Worm (Caenorhabditis elegans): ENCODE data around the gene Y56A3A.41.

Gene Y56A3A.41

DNA sequence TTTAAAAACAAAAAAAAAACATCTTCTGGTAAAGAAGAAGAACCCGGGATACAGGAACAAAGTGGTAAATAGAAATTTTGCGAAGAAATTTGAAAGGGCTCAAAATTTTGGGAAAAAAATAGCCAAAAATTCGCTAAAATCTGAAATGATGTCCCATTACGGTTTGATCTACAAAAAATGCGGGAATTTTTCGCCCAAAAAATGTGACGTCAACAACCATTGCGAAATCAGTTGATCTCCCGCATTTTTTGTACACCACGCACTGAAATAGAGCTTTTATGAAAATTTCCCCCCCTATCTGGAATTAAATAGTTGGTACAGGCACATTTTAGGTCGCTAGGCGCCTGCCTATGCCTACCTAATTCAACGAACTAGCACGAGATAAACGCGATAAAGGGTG, 43.2 kb downstream of the Y56A3A.41 start:
- TF ChIP-seq ces-1 (GFP tag; optimal IDR thresholded peaks at IDR 0.05) (no peak), pha-4 (tag; optimal IDR thresholded peaks at IDR 0.05) (no peak), bed-3 (GFP tag; optimal IDR thresholded peaks at IDR 0.05) (no peak), elt-3 (tag; optimal IDR thresholded peaks at IDR 0.05) (no peak)

DNA sequence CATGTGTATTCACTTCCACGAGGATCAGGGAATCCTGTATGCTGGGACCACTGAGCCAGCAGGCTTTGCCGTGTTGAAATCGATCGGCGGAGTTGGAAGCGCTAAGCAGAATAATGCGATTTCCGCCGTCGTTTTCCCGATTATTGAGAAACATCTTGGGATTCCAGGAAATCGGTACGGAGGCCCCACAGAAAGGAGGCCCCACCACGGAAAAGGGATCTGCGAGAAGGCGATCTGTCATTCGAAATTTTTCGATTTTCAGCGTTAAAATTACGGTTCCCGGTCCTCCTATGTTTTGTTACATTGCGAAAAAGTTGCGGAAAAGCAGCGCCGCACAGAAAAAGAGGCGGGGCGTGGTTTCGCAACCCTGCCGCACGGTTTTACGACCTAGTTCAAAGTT, 44.5 kb downstream of the Y56A3A.41 start:
- TF ChIP-seq cnd-1 (tag; optimal IDR thresholded peaks at IDR 0.05): peak; percentile 39
- no peak for TF ChIP-seq hlh-1 (tag; optimal IDR thresholded peaks at IDR 0.05)
- TF ChIP-seq M03D4.4 (tag; optimal IDR thresholded peaks at IDR 0.05): peak; percentile 17
- no peak for TF ChIP-seq mls-2 (tag; optimal IDR thresholded peaks at IDR 0.05)
- peak; percentile 8 for TF ChIP-seq tbx-8 (GFP tag; optimal IDR thresholded peaks at IDR 0.05)
- TF ChIP-seq ceh-39 (tag; optimal IDR thresholded peaks at IDR 0.05): no peak

DNA sequence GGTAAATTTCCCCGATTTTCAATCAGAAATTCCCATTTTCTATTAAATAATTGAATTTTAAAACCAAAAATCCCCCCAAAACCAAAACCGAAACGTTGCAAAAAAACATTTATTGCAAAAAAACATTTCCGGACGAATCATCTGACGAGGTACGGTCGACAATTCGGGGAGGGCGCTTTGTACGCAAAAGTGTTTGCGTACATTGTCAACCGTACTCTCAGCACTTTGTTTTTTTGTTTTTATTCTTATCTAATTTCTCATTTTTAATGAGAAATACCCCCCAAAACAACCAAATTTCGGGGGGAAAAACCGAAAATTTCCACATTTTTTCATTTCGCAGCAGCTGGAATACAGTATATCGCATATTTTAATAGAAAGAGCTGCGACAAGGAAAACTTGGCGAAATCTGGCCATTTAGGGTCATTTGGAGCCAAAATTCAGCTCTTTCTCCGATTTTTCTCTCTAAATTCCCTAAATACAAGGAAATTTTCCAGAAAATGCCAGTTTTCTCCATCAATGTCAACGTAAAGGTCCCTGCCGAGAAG, 45.1 kb downstream of the Y56A3A.41 start, which contains the start of gene mif-1:
mif-1 (plus strand) TSS at position 495 of the 545 bp plus-strand sequence.
- TF ChIP-seq lin-13 (tag; optimal IDR thresholded peaks at IDR 0.05): no peak
- no peak for TF ChIP-seq nhr-2 (tag; optimal IDR thresholded peaks at IDR 0.05)
- peak; percentile 96 for TF ChIP-seq lsy-2 (tag; optimal IDR thresholded peaks at IDR 0.05)

DNA sequence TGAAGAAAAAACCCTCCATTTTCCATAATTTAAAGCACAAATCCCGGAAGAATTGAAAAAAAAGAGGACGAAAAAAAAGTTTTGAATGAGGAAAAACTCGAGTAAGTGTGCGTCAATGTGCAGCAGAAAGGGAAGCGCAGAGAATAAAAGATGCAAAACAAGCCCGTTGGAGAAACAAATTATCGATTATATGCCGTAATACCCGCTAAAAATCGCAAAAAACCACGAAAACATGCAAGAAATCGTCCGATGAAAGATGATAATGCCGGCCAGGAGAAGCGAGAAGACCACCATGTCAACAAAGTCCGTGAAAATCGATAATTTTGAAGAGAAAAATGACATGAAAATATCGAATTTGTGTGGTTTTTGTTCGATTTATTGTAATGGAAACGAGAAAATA, 45.8 kb downstream of the Y56A3A.41 start:
- TF ChIP-seq ces-1 (GFP tag; optimal IDR thresholded peaks at IDR 0.05) (peak; percentile 26), nhr-237 (tag; optimal IDR thresholded peaks at IDR 0.05) (no peak), nhr-28 (tag; optimal IDR thresholded peaks at IDR 0.05) (no peak), cnd-1 (tag; optimal IDR thresholded peaks at IDR 0.05) (no peak), tbx-8 (GFP tag; optimal IDR thresholded peaks at IDR 0.05) (no peak), elt-3 (tag; optimal IDR thresholded peaks at IDR 0.05) (no peak), sem-2 (GFP tag; optimal IDR thresholded peaks at IDR 0.05) (no peak), ceh-39 (tag; optimal IDR thresholded peaks at IDR 0.05) (no peak)

DNA sequence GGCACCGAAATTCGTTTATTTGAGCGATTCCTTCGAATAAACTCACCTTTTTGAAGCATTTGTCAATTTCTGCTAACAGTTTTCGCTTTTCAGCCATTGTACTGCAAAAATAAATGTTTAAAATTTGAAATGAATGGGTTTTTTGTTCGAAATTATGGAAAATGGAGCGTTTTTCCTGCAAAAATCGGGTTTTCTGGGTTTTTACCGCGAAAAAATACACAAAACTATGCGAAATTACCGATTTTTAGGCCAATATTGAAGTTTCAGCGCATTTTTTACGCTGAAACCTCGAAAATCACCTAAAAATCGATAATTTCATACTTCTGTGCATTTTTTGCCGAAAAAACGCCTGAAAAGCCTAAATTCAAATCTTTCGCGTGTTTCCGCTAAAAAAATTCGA, 46.5 kb downstream of the Y56A3A.41 start, which contains the start of gene ntl-3:
ntl-3 (minus strand) TSS at position 101 of the 400 bp plus-strand sequence.
- TF ChIP-seq drap-1 (GFP tag; optimal IDR thresholded peaks at IDR 0.05) (no peak), nhr-76 (tag; optimal IDR thresholded peaks at IDR 0.05) (no peak), snpc-4 (tag; optimal IDR thresholded peaks at IDR 0.05) (no peak), nhr-2 (tag; optimal IDR thresholded peaks at IDR 0.05) (no peak), pha-4 (tag; optimal IDR thresholded peaks at IDR 0.05) (no peak), nhr-237 (tag; optimal IDR thresholded peaks at IDR 0.05) (no peak), lin-13 (tag; optimal IDR thresholded peaks at IDR 0.05) (no peak), ztf-11 (tag; optimal IDR thresholded peaks at IDR 0.05) (no peak), elt-3 (tag; optimal IDR thresholded peaks at IDR 0.05) (no peak), bed-3 (GFP tag; optimal IDR thresholded peaks at IDR 0.05) (no peak), M03D4.4 (tag; optimal IDR thresholded peaks at IDR 0.05) (no peak), mep-1 (tag; optimal IDR thresholded peaks at IDR 0.05) (no peak), sem-2 (GFP tag; optimal IDR thresholded peaks at IDR 0.05) (no peak), flh-1 (GFP tag; optimal IDR thresholded peaks at IDR 0.05) (no peak), ceh-43 (GFP tag; optimal IDR thresholded peaks at IDR 0.05) (no peak), mab-5 (tag; optimal IDR thresholded peaks at IDR 0.05) (no peak), nhr-28 (tag; optimal IDR thresholded peaks at IDR 0.05) (no peak), ces-1 (GFP tag; optimal IDR thresholded peaks at IDR 0.05) (no peak), ceh-83 (GFP tag; optimal IDR thresholded peaks at IDR 0.05) (no peak), ham-2 (GFP tag; optimal IDR thresholded peaks at IDR 0.05) (no peak)

DNA sequence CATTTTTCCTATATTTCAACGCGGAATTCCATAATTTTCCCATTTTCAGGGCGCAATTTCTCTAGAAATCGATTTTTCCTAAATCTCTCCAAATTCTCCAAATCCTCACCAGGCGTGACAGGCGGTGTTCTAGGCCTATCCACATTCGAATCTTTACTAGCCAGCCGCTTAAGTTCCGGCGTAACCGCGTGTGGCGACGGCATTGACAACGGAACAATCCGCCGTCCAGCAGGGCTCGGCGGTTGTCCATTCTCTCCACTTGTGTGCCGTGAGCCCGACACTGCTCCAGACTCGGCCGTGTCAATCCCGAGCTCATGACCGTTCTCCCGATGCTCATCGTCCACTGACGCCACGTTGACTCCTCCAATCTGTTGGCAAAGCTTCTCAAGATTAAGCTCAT, 49.8 kb downstream of the Y56A3A.41 start:
- TF ChIP-seq unc-39 (tag; optimal IDR thresholded peaks at IDR 0.05) (no peak), lsy-2 (tag; optimal IDR thresholded peaks at IDR 0.05) (no peak), bed-3 (GFP tag; optimal IDR thresholded peaks at IDR 0.05) (no peak), M03D4.4 (tag; optimal IDR thresholded peaks at IDR 0.05) (no peak), mep-1 (tag; optimal IDR thresholded peaks at IDR 0.05) (no peak), ceh-43 (GFP tag; optimal IDR thresholded peaks at IDR 0.05) (no peak), ceh-39 (tag; optimal IDR thresholded peaks at IDR 0.05) (no peak), nhr-12 (tag; optimal IDR thresholded peaks at IDR 0.05) (no peak), tbx-8 (GFP tag; optimal IDR thresholded peaks at IDR 0.05) (no peak), blmp-1 (tag; optimal IDR thresholded peaks at IDR 0.05) (no peak)
